Fruit fly (Drosophila melanogaster) whole organism, prepupa: ENCODE results near the gene CG32568.
A peak's percentile ranks its signal among the peaks of the same experiment; 100 is the strongest.

Experiments used
- CG1621 ChIP-seq: fragments of 200-800 bp; sonication (Bioruptor generic); optimal IDR thresholded peaks from 3 replicates; lab custom pipeline; 2018; ENCODE audit warnings: missing biosample characterization, mild to moderate bottlenecking, missing genetic modification characterization
- CG6854 ChIP-seq: fragments of 200-800 bp; sonication (Bioruptor generic); optimal IDR thresholded peaks from 2 replicates; lab custom pipeline; 2017; ENCODE audit warnings: missing biosample characterization, mild to moderate bottlenecking, missing genetic modification characterization
- CG8632 ChIP-seq: fragments of 200-800 bp; sonication (Bioruptor generic); optimal IDR thresholded peaks from 3 replicates; lab custom pipeline; 2016; ENCODE audit warnings: missing biosample characterization, missing genetic modification characterization
- Hr38 ChIP-seq: sonication (Bioruptor generic); optimal IDR thresholded peaks from 2 replicates; lab custom pipeline; 2016; ENCODE audit warnings: missing biosample characterization, missing genetic modification characterization
- fd59A ChIP-seq: fragments of 200-800 bp; sonication (Bioruptor generic); optimal IDR thresholded peaks from 2 replicates; lab custom pipeline; 2017; ENCODE audit warnings: missing biosample characterization, mild to moderate bottlenecking, missing genetic modification characterization, missing genetic modification reagents
- fd85E ChIP-seq: fragments of 200-800 bp; sonication (Bioruptor generic); optimal IDR thresholded peaks from 3 replicates; lab custom pipeline; 2016; ENCODE audit warnings: missing biosample characterization, missing genetic modification characterization
- net ChIP-seq: fragments of 200-800 bp; sonication (Bioruptor generic); optimal IDR thresholded peaks from 3 replicates; lab custom pipeline; 2016; ENCODE audit warnings: missing biosample characterization, missing genetic modification characterization
- svp ChIP-seq: fragments of 200-800 bp; sonication (Bioruptor generic); peaks from one replicate; lab custom pipeline; 2016; ENCODE audit warnings: missing biosample characterization, missing genetic modification characterization

DNA sequence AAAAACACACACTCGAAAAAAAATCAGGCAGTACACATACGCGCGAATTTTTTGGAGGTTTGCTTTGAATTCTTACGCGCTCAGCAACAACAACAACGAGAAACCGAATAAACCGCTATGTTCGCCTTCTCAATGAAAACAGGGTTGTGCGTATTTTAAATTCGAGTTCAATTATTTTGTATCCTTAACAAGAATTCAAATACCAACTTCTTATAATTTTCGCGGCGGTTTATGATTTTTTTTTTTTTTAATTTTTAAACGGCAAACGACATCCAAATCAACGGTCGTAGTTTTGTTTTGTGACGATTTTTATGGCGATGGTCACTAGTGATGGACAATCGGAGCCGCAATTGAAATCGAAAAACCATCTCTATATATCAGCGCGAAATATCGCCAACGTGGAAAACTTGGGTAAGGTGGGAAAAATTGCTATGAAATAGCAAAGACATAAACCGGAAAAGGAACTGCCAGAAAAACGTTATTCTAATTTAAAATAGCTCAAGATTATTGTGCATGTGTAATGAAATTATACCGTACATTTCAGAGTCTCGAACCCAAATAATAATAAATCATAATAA lies 11.0 kb downstream of the CG32568 start, which contains the start of gene goe:
- TF ChIP-seq Hr38 (GFP tag; lab: Kevin White, UChicago) (no peak), CG6854 (GFP tag; lab: Kevin White, UChicago) (peak; percentile 40), fd85E (GFP tag; lab: Kevin White, UChicago) (no peak), fd59A (GFP tag; lab: Kevin White, UChicago) (no peak), net (GFP tag; lab: Kevin White, UChicago) (peak; percentile 1), CG8632 (GFP tag; lab: Kevin White, UChicago) (peak; percentile 39), CG1621 (tag; lab: Kevin White, UChicago) (no peak), svp (GFP tag; lab: Kevin White, UChicago) (peak; percentile 80)
